Fruit fly (Drosophila melanogaster): Measurements from ENCODE around the gene CG31676.

The CG31676 gene

DNA sequence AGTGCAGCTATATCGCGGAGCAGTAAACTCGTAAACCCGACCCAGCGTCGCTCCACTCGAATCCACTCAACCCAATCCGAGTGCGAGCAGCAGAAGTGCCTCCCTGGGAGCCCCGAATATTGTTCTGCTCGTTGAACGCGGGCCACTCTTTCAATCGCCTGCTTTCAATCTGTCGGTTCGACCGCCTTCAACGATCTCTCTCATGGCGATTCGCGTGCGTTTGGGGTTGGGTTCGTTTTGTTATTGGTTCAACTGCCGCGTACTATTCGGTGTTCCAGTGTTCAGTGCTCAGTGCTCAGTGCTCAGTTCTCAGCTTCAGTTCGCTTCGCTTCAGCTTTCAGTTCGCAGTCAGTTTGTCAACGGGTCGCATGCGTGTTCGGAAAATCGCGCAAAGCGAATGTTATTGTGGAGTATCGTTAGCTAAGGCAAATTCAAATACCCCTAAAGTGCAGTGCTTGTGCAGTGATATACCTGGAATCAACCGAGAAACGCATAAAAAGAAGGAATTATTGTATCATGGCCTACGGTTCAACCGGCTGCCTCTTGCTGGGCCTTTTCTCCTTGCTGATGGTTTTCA, at the start of gene CG31676:
TSS of gene CG31676 (plus strand) at position 289 of the 577 bp plus-strand sequence.
- TF ChIP-seq CG4328 (GFP tag; optimal IDR thresholded peaks at IDR 0.05) (peak; percentile 16), CG10979 (tag; optimal IDR thresholded peaks at IDR 0.05) (no peak), NfI (GFP tag; optimal IDR thresholded peaks at IDR 0.05) (peak; percentile 10), cad (GFP tag; optimal IDR thresholded peaks at IDR 0.05) (no peak), caup (GFP tag; optimal IDR thresholded peaks at IDR 0.05; ENCODE audit: severe bottlenecking) (peak; percentile 56), CG12219 (GFP tag; optimal IDR thresholded peaks at IDR 0.05) (peak; percentile 34), so (GFP tag; IDR thresholded peaks at IDR 0.05) (0 out of 3 replicates have a peak, but pooled peaks have one; percentile 21), HLHmδ (GFP tag; optimal IDR thresholded peaks at IDR 0.05) (peak; percentile 1), Deaf1 (tag; optimal IDR thresholded peaks at IDR 0.05) (peak; percentile 41), CG14014 (GFP tag; IDR thresholded peaks at IDR 0.05) (no peak; the same call in 1 of the 2 replicates), CG11723 (GFP tag; optimal IDR thresholded peaks at IDR 0.05) (no peak), CTCF (GFP tag; optimal IDR thresholded peaks at IDR 0.05) (no peak), slbo (GFP tag; IDR thresholded peaks at IDR 0.05) (no peak), CG31441 (GFP tag; IDR thresholded peaks at IDR 0.05) (0 out of 2 replicates have a peak, but pooled peaks have one; percentile 6), NC2β (GFP tag; optimal IDR thresholded peaks at IDR 0.05) (no peak), CG6765 (GFP tag; optimal IDR thresholded peaks at IDR 0.05) (peak; percentile 40), gfzf (GFP tag; optimal IDR thresholded peaks at IDR 0.05) (no peak), CG17612 (GFP tag; IDR thresholded peaks at IDR 0.05) (0 out of 2 replicates have a peak, but pooled peaks have one; percentile 23), stwl (tag; optimal IDR thresholded peaks at IDR 0.05) (no peak), CG30431 (GFP tag; optimal IDR thresholded peaks at IDR 0.05) (no peak), Side (GFP tag; optimal IDR thresholded peaks at IDR 0.05) (no peak), crol (GFP tag; IDR thresholded peaks at IDR 0.05) (no peak), Atf6 (GFP tag; IDR thresholded peaks at IDR 0.05) (no peak), ind (GFP tag; optimal IDR thresholded peaks at IDR 0.05) (no peak), CG12769 (tag; optimal IDR thresholded peaks at IDR 0.05) (peak; percentile 42), CG34376 (GFP tag; optimal IDR thresholded peaks at IDR 0.05) (peak; percentile 61), CG6813 (GFP tag; optimal IDR thresholded peaks at IDR 0.05) (peak; percentile 57), org-1 (GFP tag; optimal IDR thresholded peaks at IDR 0.05) (no peak), CG16863 (GFP tag; optimal IDR thresholded peaks at IDR 0.05) (no peak), CG32532 (GFP tag; IDR thresholded peaks at IDR 0.05) (peak; percentile 81; the same call in 1 of the 2 replicates), ERR (GFP tag; optimal IDR thresholded peaks at IDR 0.05) (no peak), CG10543 (GFP tag; optimal IDR thresholded peaks at IDR 0.05) (peak; percentile 45), klu (GFP tag; IDR thresholded peaks at IDR 0.05) (no peak), Adf1 (GFP tag; IDR thresholded peaks at IDR 0.05) (no peak), dmrt11E (tag; optimal IDR thresholded peaks at IDR 0.05) (no peak), CG17359 (tag; optimal IDR thresholded peaks at IDR 0.05) (no peak), dysf (GFP tag; IDR thresholded peaks at IDR 0.05) (peak; percentile 29; the same call in 1 of the 3 replicates), tap (tag; optimal IDR thresholded peaks at IDR 0.05) (no peak), CG15011 (GFP tag; optimal IDR thresholded peaks at IDR 0.05) (no peak), Mrtf (GFP tag; IDR thresholded peaks at IDR 0.05) (no peak), ci (GFP tag; IDR thresholded peaks at IDR 0.05) (peak; percentile 70), CG7987 (GFP tag; optimal IDR thresholded peaks at IDR 0.05) (peak; percentile 53), z (GFP tag; IDR thresholded peaks at IDR 0.05) (peak; percentile 74), CG33213 (GFP tag; optimal IDR thresholded peaks at IDR 0.05) (no peak), lab (GFP tag; optimal IDR thresholded peaks at IDR 0.05) (peak; percentile 53), pum (GFP tag; optimal IDR thresholded peaks at IDR 0.05) (no peak), CG18619 (GFP tag; optimal IDR thresholded peaks at IDR 0.05) (no peak), CG11456 (GFP tag; IDR thresholded peaks at IDR 0.05) (0 out of 3 replicates have a peak, but pooled peaks have one; percentile 47), nom (GFP tag; optimal IDR thresholded peaks at IDR 0.05) (no peak), CG15514 (GFP tag; optimal IDR thresholded peaks at IDR 0.05) (peak; percentile 48), HmgZ (tag; optimal IDR thresholded peaks at IDR 0.05) (no peak)

Measured in whole organism, embryonic.